Worm (Caenorhabditis elegans): ENCODE results near the gene C35B1.8.

DNA sequence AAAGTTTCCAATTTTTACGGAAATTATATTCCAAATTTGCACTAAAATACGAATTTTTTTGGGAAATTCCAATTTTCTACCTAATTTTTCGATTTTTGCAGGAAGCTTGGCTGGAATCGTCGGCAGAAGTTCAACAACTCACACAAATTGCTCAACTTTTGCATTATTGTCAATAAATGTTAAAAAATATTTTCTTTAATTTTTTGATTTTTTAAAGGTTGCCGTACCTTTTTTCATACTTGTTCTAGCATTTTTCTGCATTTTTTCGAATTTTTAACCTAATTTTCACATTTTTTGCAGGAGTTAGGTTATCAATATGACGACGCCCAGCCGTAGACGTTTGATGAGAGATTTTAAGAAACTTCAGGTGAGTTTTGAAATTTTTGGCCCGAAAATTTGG, 23.9 kb upstream of the C35B1.8 start, which contains the start of gene ubc-1:
- TF ChIP-seq him-1 (tag; optimal IDR thresholded peaks at IDR 0.05) (no peak), W03F9.2 (tag; optimal IDR thresholded peaks at IDR 0.05) (no peak), dao-5 (tag; optimal IDR thresholded peaks at IDR 0.05) (no peak)

Data from whole organism, L4/young adult.